Worm (Caenorhabditis elegans): ENCODE data around the gene spe-36.

- TF ChIP-seq ceh-83 (GFP tag; optimal IDR thresholded peaks at IDR 0.05), result no peak
- peak; percentile 24 for TF ChIP-seq sptf-1 (tag; optimal IDR thresholded peaks at IDR 0.05)
- TF ChIP-seq elt-3 (tag; optimal IDR thresholded peaks at IDR 0.05), result no peak
- TF ChIP-seq pha-4 (tag; optimal IDR thresholded peaks at IDR 0.05), result no peak
- TF ChIP-seq M03D4.4 (tag; optimal IDR thresholded peaks at IDR 0.05), result no peak
- no peak for TF ChIP-seq drap-1 (GFP tag; optimal IDR thresholded peaks at IDR 0.05)
- TF ChIP-seq elt-1 (tag; optimal IDR thresholded peaks at IDR 0.05; ENCODE audit: borderline replicate concordance, insufficient read depth), result no peak
- no peak for TF ChIP-seq lin-13 (tag; optimal IDR thresholded peaks at IDR 0.05)
- TF ChIP-seq lsy-2 (tag; optimal IDR thresholded peaks at IDR 0.05), result peak; percentile 6
- no peak for TF ChIP-seq nhr-76 (tag; optimal IDR thresholded peaks at IDR 0.05)
- no peak for TF ChIP-seq nhr-28 (tag; optimal IDR thresholded peaks at IDR 0.05)
Measured at ce11 chrIV:11592820-11593219, 755 bp upstream of the spe-36 start.
